Worm (Caenorhabditis elegans) whole organism, early embryonic: ENCODE measurements around the gene C43D7.7.
"Not testable (repeated sequence)": the region's sequence is repeated elsewhere in the genome, so short reads cannot be mapped to it uniquely, and the experiment has no call there.

Source experiments
- B0310.2 ChIP-seq: sonication (generic microtip); optimal IDR thresholded peaks from 2 replicates; lab custom pipeline; 2016; ENCODE audit warnings: mild to moderate bottlenecking, missing genetic modification characterization, missing compliant biosample characterization
- F13C5.2 ChIP-seq: sonication (generic microtip); optimal IDR thresholded peaks from 2 replicates; lab custom pipeline; 2017; ENCODE audit warnings: mild to moderate bottlenecking, missing genetic modification characterization, inconsistent platforms, missing compliant biosample characterization
- aly-1 ChIP-seq: sonication (generic microtip); optimal IDR thresholded peaks from 2 replicates; lab custom pipeline; 2016; ENCODE audit warnings: missing genetic modification characterization, missing compliant biosample characterization
- ama-1 ChIP-seq: fragments of 150-350 bp; optimal IDR thresholded peaks from 2 replicates; lab custom pipeline; 2014
- ceh-13 ChIP-seq: fragments of 200-800 bp; sonication (Bioruptor generic); optimal IDR thresholded peaks from 2 replicates; lab custom pipeline; 2018; ENCODE audit warnings: mild to moderate bottlenecking, missing genetic modification characterization, missing compliant biosample characterization
- ceh-36 ChIP-seq: sonication (generic microtip); optimal IDR thresholded peaks from 2 replicates; lab custom pipeline; 2016; ENCODE audit warnings: missing genetic modification characterization, inconsistent platforms, missing compliant biosample characterization
- ets-7 ChIP-seq: sonication (generic microtip); optimal IDR thresholded peaks from 2 replicates; lab custom pipeline; 2016; ENCODE audit warnings: missing genotype, missing genetic modification characterization, missing compliant biosample characterization
- flt-1 ChIP-seq: fragments of 200-800 bp; sonication (Bioruptor generic); IDR thresholded peaks from 2 replicates; pipeline ENCODE4 v1.3.6; 2022; ENCODE audit warnings: missing genetic modification characterization, missing compliant biosample characterization
- hmbx-1 ChIP-seq: sonication (generic microtip); optimal IDR thresholded peaks from 2 replicates; lab custom pipeline; 2016; ENCODE audit warnings: mild to moderate bottlenecking, missing genetic modification characterization, missing compliant biosample characterization
- hmg-4 ChIP-seq: fragments of 200-800 bp; sonication (Bioruptor generic); optimal IDR thresholded peaks from 2 replicates; lab custom pipeline; 2018; ENCODE audit warnings: mild to moderate bottlenecking, missing genetic modification characterization, missing compliant biosample characterization
- hnd-1 ChIP-seq: sonication (generic microtip); optimal IDR thresholded peaks from 2 replicates; lab custom pipeline; 2016; ENCODE audit warnings: missing genetic modification characterization, missing compliant biosample characterization
- pes-1 ChIP-seq: fragments of 200-800 bp; sonication (Bioruptor generic); IDR thresholded peaks from 2 replicates; pipeline ENCODE4 v1.3.6; 2022; ENCODE audit warnings: missing genetic modification reagents, missing genetic modification characterization, missing compliant biosample characterization
- scrt-1 ChIP-seq: fragments of 200-800 bp; sonication (Bioruptor generic); IDR thresholded peaks from 2 replicates; pipeline ENCODE4 v1.3.6; 2022; ENCODE audit warnings: missing genetic modification characterization, missing compliant biosample characterization
- sea-1 ChIP-seq: fragments of 200-800 bp; sonication (Bioruptor generic); conservative IDR thresholded peaks from 2 replicates; pipeline ENCODE4 v1.3.6; 2022; ENCODE audit warnings: missing genetic modification characterization, missing compliant biosample characterization
- tbx-11 ChIP-seq: fragments of 200-800 bp; sonication (Bioruptor generic); IDR thresholded peaks from 2 replicates; pipeline ENCODE4 v1.3.6; 2022; ENCODE audit warnings: missing genetic modification characterization, missing compliant biosample characterization
- tbx-37 ChIP-seq: fragments of 200-800 bp; sonication (Bioruptor generic); conservative IDR thresholded peaks from 2 replicates; pipeline ENCODE4 v1.3.6; 2022; ENCODE audit warnings: missing genetic modification reagents, missing genetic modification characterization, missing compliant biosample characterization
- tra-4 ChIP-seq: sonication (generic microtip); optimal IDR thresholded peaks from 2 replicates; lab custom pipeline; 2017; ENCODE audit warnings: missing genetic modification characterization, missing compliant biosample characterization

The C43D7.7 gene

DNA sequence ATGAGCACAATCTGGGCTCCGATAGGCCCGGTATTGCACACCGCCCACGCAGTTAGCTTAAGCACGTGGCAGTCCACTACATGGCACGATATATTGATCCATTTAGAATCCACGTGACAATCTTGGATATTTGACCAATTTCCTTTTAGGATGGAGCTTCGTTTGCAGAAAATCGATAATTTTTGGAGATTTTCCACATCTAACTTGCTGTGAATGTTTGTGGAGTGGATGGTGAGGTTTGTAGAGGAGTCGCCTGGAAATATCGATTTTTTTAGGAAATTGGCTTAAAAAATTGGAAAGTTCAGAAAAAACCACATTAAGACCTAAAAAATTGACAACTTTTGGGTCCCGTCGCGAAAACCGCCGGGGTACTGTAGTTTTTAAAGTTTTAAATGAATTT lies 18.0 kb upstream of the C43D7.7 start:
- TF ChIP-seq scrt-1 (no peak), B0310.2 (tag; lab: Kevin White, UChicago) (no peak), ceh-13 (GFP tag; lab: Kevin White, UChicago) (no peak), aly-1 (tag; lab: Kevin White, UChicago) (no peak), tbx-37 (GFP tag; lab: Robert Waterston, UW) (no peak), tbx-11 (GFP tag; lab: Robert Waterston, UW) (no peak), ets-7 (tag; lab: Kevin White, UChicago) (no peak), tra-4 (no peak), ceh-36 (tag; lab: Kevin White, UChicago) (no peak), pes-1 (GFP tag; lab: Robert Waterston, UW) (no peak), flt-1 (GFP tag; lab: Robert Waterston, UW) (no peak), sea-1 (no peak)

DNA sequence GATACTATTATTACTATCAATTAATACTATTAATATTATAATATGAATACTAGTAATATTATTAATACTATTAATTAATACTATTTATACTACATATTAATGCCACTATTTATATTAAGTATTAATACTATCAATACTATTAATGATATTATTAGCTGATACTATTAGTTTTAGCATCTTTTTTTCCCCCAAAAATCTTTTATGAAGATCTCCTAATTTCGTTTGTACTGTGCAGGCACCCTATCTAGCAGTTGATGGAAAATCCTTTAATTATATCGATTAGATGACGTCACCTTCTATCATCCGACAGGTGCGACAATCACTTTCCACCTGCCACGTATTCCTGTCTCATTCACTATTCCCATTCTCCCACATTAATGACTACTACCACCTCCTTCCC lies 10.0 kb upstream of the C43D7.7 start, which contains the start of gene fbxb-65:
Gene fbxb-65 (plus strand): TSS at position 301 of the 400 bp plus-strand sequence.
- no peak for TF ChIP-seq hmg-4 (GFP tag; lab: Kevin White, UChicago)
- no peak for TF ChIP-seq scrt-1
- no peak for TF ChIP-seq hnd-1 (tag; lab: Kevin White, UChicago)
- TF ChIP-seq pes-1 (GFP tag; lab: Robert Waterston, UW) = no peak
- TF ChIP-seq tbx-37 (GFP tag; lab: Robert Waterston, UW) = no peak
- TF ChIP-seq tra-4 = no peak
- TF ChIP-seq ceh-36 (tag; lab: Kevin White, UChicago) = no peak
- no peak for TF ChIP-seq ceh-13 (GFP tag; lab: Kevin White, UChicago)
- TF ChIP-seq aly-1 (tag; lab: Kevin White, UChicago) = no peak
- TF ChIP-seq F13C5.2 (tag; lab: Kevin White, UChicago) = no peak
- no peak for TF ChIP-seq ama-1 (lab: Kevin White, UChicago)
- no peak for TF ChIP-seq B0310.2 (tag; lab: Kevin White, UChicago)
- TF ChIP-seq tbx-11 (GFP tag; lab: Robert Waterston, UW) = no peak
- no peak for TF ChIP-seq flt-1 (GFP tag; lab: Robert Waterston, UW)
- no peak for TF ChIP-seq ets-7 (tag; lab: Kevin White, UChicago)
- TF ChIP-seq hmbx-1 (tag; lab: Kevin White, UChicago) = no peak
- no peak for TF ChIP-seq sea-1

DNA sequence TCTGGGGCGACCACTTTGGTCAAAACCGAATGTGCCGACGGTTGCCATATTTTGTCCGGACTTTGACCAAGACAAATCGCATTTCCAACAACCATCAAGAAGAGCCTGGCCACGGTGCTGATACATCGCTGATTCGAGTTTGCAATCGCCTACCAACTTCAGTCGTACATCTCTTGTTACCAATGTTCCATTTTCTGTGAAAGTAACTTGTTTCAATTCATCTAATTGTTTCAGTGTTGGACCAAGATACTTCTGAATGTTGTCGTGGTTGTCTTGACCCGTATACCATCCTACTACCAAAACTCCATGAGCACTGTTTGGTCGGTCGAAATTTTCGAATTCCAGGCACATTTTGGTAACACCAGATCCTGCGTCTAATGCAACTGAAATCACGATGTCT lies 6.1 kb upstream of the C43D7.7 start:
- TF ChIP-seq hmbx-1 (tag; lab: Kevin White, UChicago) (no peak), ceh-13 (GFP tag; lab: Kevin White, UChicago) (no peak), F13C5.2 (tag; lab: Kevin White, UChicago) (no peak), ets-7 (tag; lab: Kevin White, UChicago) (no peak), flt-1 (GFP tag; lab: Robert Waterston, UW) (no peak), ceh-36 (tag; lab: Kevin White, UChicago) (no peak), B0310.2 (tag; lab: Kevin White, UChicago) (no peak), hmg-4 (GFP tag; lab: Kevin White, UChicago) (no peak), tbx-11 (GFP tag; lab: Robert Waterston, UW) (no peak), sea-1 (no peak), hnd-1 (tag; lab: Kevin White, UChicago) (no peak), aly-1 (tag; lab: Kevin White, UChicago) (no peak), tbx-37 (GFP tag; lab: Robert Waterston, UW) (no peak), ama-1 (lab: Kevin White, UChicago) (no peak), scrt-1 (no peak), tra-4 (no peak)

DNA sequence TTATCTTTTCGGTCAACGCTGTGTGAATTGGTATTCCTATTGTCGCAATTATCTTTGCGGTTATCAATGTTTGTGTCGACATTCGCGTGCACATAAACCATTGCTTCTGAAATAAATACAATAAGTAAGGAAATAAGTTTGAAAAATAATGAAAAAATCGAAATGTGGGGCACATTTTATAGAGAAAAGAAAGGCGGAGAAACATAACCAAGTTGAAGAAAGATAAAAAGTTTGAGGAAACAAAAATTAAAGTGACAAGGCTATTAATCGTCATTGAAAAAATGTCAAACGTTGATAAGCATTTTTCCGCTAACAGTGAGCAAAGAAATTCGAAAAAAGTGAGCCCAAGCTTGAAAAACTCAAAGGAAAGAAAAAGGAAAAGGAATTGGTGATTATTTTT lies 3.1 kb upstream of the C43D7.7 start, which contains the start of gene C43D7.4:
Gene C43D7.4 (minus strand): TSS at position 101 of the 400 bp plus-strand sequence.
- TF ChIP-seq pes-1 (GFP tag; lab: Robert Waterston, UW) (no peak), ceh-13 (GFP tag; lab: Kevin White, UChicago) (no peak), hmg-4 (GFP tag; lab: Kevin White, UChicago) (no peak), tbx-37 (GFP tag; lab: Robert Waterston, UW) (no peak), flt-1 (GFP tag; lab: Robert Waterston, UW) (no peak), tbx-11 (GFP tag; lab: Robert Waterston, UW) (no peak), aly-1 (tag; lab: Kevin White, UChicago) (no peak), hnd-1 (tag; lab: Kevin White, UChicago) (no peak), hmbx-1 (tag; lab: Kevin White, UChicago) (no peak), B0310.2 (tag; lab: Kevin White, UChicago) (no peak), ama-1 (lab: Kevin White, UChicago) (no peak), scrt-1 (no peak), tra-4 (no peak), sea-1 (no peak), ets-7 (tag; lab: Kevin White, UChicago) (no peak), ceh-36 (tag; lab: Kevin White, UChicago) (no peak), F13C5.2 (tag; lab: Kevin White, UChicago) (no peak)

DNA sequence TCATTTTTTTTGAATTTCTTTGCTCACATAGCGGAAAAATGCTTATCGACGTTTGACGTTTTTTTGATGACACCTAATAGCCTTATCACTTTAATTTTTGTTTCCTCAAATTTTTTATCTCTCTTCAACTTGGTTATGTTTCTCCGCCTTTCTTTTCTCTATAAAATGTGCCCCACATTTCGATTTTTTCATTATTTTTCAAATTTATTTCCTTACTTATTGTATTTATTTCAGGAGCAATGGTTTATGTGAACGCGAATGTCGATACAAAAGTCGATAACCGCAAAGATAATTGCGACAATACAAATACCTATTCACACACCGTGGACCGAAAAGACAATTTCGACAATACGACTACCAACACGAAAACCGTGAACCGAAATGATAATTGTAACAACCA lies 1.1 kb upstream of the C43D7.7 start, which contains the start of gene sdz-6:
Gene sdz-6 (plus strand): TSS at position 229 of the 400 bp plus-strand sequence.
- TF ChIP-seq flt-1 (GFP tag; lab: Robert Waterston, UW) (no peak), aly-1 (tag; lab: Kevin White, UChicago) (no peak), pes-1 (GFP tag; lab: Robert Waterston, UW) (no peak), hmbx-1 (tag; lab: Kevin White, UChicago) (no peak), hnd-1 (tag; lab: Kevin White, UChicago) (no peak)

DNA sequence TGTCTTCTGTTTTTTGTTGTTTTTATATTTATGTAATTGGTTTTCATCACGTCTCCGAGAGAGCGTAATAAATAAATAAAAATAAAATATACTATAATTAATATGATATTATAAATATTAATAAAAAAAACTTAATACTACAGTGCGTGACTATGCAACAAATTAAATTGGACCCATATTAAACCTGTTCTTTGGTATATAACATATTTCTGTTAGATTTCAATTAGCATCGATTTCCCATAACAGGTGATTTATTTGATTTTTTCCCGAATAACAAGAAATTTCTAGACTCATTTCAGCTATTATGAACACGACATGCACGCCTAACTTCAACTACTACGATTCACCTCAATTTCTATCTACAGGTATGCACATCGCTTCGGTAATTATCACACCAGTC lies 2.3 kb downstream of the C43D7.7 start, which contains the start of gene srh-208:
Gene srh-208 (plus strand): TSS at position 301 of the 400 bp plus-strand sequence.
- TF ChIP-seq tra-4; F13C5.2 (tag; lab: Kevin White, UChicago); ama-1 (lab: Kevin White, UChicago): not testable (repeated sequence)

DNA sequence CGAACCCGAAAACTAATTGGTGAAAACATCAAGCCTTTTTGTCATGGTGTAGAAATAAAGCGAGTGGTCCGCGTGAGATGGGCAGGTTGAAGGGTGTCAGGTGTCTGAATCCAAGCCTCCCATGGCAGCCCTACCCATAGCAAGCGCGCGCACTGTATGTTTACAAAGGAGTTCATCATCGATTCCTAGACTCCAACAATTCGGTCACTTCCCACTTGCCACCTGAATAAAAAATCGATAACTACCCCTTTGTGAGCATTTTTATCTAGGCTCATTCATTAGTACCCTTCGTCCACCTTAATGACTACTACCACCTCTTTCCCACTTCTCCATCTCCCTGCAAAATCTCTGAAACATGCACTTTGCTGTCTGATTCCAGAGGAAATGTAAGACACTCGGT lies 6.3 kb downstream of the C43D7.7 start, which contains the start of gene fbxb-64:
Gene fbxb-64 (plus strand): TSS at position 301 of the 400 bp plus-strand sequence.
- TF ChIP-seq tra-4 (no peak), F13C5.2 (tag; lab: Kevin White, UChicago) (no peak), hnd-1 (tag; lab: Kevin White, UChicago) (no peak), B0310.2 (tag; lab: Kevin White, UChicago) (no peak), flt-1 (GFP tag; lab: Robert Waterston, UW) (no peak)
